Worm (Caenorhabditis elegans) whole organism, L3 larva: ENCODE results near the gene Y97E10B.1.

Experiments
- R02D3.7 ChIP-seq: fragments of 150-350 bp; optimal IDR thresholded peaks from 2 replicates; lab custom pipeline; 2014; ENCODE audit warnings: missing biosample characterization, missing genetic modification characterization
- ZK546.5 ChIP-seq: sonication (generic microtip); optimal IDR thresholded peaks from 2 replicates; lab custom pipeline; 2017; ENCODE audit warnings: missing biosample characterization, missing genetic modification characterization
- aly-2 ChIP-seq: fragments of 150-350 bp; optimal IDR thresholded peaks from 2 replicates; lab custom pipeline; 2014; ENCODE audit warnings: missing biosample characterization, missing genetic modification characterization
- ceh-28 ChIP-seq: fragments of 150-350 bp; optimal IDR thresholded peaks from 2 replicates; lab custom pipeline; 2014; ENCODE audit warnings: missing biosample characterization, missing genetic modification reagents, missing genetic modification characterization
- ceh-9 ChIP-seq: sonication (generic microtip); optimal IDR thresholded peaks from 2 replicates; lab custom pipeline; 2018; ENCODE audit warnings: missing biosample characterization, missing genetic modification characterization
- daf-12 ChIP-seq: fragments of 150-350 bp; optimal IDR thresholded peaks from 2 replicates; lab custom pipeline; 2014; ENCODE audit warnings: missing biosample characterization, missing genetic modification reagents, missing genetic modification characterization
- egl-5 ChIP-seq: fragments of 150-350 bp; optimal IDR thresholded peaks from 2 replicates; lab custom pipeline; 2017; ENCODE audit warnings: missing biosample characterization, missing genetic modification reagents, missing genetic modification characterization, inconsistent platforms
- elt-1 ChIP-seq: fragments of 150-350 bp; optimal IDR thresholded peaks from 2 replicates; lab custom pipeline; 2014; ENCODE audit warnings: missing biosample characterization, missing genetic modification characterization
- elt-2 ChIP-seq: sonication (generic microtip); optimal IDR thresholded peaks from 2 replicates; lab custom pipeline; 2016; ENCODE audit warnings: missing genetic modification reagents, mild to moderate bottlenecking, missing genetic modification characterization, missing compliant biosample characterization
- eor-1 ChIP-seq, 2 experiments: fragments of 150-350 bp; optimal IDR thresholded peaks; 2 replicates each; lab custom pipeline; 2014 to 2018; ENCODE audit warnings: missing biosample characterization in 2 of 2, missing genetic modification characterization in 2 of 2
- fkh-10 ChIP-seq: sonication (generic microtip); optimal IDR thresholded peaks from 2 replicates; lab custom pipeline; 2017; ENCODE audit warnings: missing biosample characterization, missing genetic modification reagents, missing genetic modification characterization
- fkh-2 ChIP-seq: fragments of 150-350 bp; optimal IDR thresholded peaks from 2 replicates; lab custom pipeline; 2014; ENCODE audit warnings: missing biosample characterization, missing genetic modification reagents, missing genetic modification characterization
- fos-1 ChIP-seq: fragments of 150-350 bp; optimal IDR thresholded peaks from 2 replicates; lab custom pipeline; 2014; ENCODE audit warnings: missing biosample characterization, missing genetic modification characterization
- hmg-11 ChIP-seq: sonication (generic microtip); optimal IDR thresholded peaks from 2 replicates; lab custom pipeline; 2016; ENCODE audit warnings: missing genetic modification characterization, missing compliant biosample characterization
- jun-1 ChIP-seq: fragments of 150-350 bp; optimal IDR thresholded peaks from 2 replicates; lab custom pipeline; 2014; ENCODE audit warnings: missing biosample characterization, missing genetic modification reagents, missing genetic modification characterization
- lin-15B ChIP-seq: fragments of 150-350 bp; optimal IDR thresholded peaks from 2 replicates; lab custom pipeline; 2014; ENCODE audit warnings: missing biosample characterization, missing genetic modification characterization
- lin-39 ChIP-seq: fragments of 150-350 bp; optimal IDR thresholded peaks from 2 replicates; lab custom pipeline; 2018; ENCODE audit warnings: missing biosample characterization, missing genetic modification reagents, missing genetic modification characterization
- lsy-12 ChIP-seq: sonication (generic microtip); optimal IDR thresholded peaks from 2 replicates; lab custom pipeline; 2016; ENCODE audit warnings: mild to moderate bottlenecking, missing genetic modification characterization, missing compliant biosample characterization
- mdl-1 ChIP-seq: fragments of 150-350 bp; optimal IDR thresholded peaks from 2 replicates; lab custom pipeline; 2014; ENCODE audit warnings: missing biosample characterization, missing genetic modification characterization
- mml-1 ChIP-seq: fragments of 150-350 bp; sonication (generic microtip); optimal IDR thresholded peaks from 3 replicates; lab custom pipeline; 2014; ENCODE audit warnings: missing biosample characterization, missing genetic modification characterization
- nfya-1 ChIP-seq: sonication (generic microtip); optimal IDR thresholded peaks from 2 replicates; lab custom pipeline; 2017; ENCODE audit warnings: missing genetic modification characterization, mild to moderate bottlenecking, missing compliant biosample characterization, antibody characterized with exemption, moderate library complexity; ENCODE audit not compliant: insufficient read depth
- nhr-23 ChIP-seq: fragments of 150-350 bp; optimal IDR thresholded peaks from 2 replicates; lab custom pipeline; 2014; ENCODE audit warnings: missing biosample characterization, missing genetic modification reagents, missing genetic modification characterization
- nhr-25 ChIP-seq: sonication (generic microtip); optimal IDR thresholded peaks from 2 replicates; lab custom pipeline; 2017; ENCODE audit warnings: missing biosample characterization, missing genetic modification characterization
- nhr-28 ChIP-seq: fragments of 150-350 bp; optimal IDR thresholded peaks from 2 replicates; lab custom pipeline; 2014; ENCODE audit warnings: missing biosample characterization, missing genetic modification characterization
- nhr-43 ChIP-seq: sonication (generic microtip); optimal IDR thresholded peaks from 2 replicates; lab custom pipeline; 2016; ENCODE audit warnings: mild to moderate bottlenecking, missing genetic modification characterization, missing compliant biosample characterization; ENCODE audit not compliant: poor library complexity, severe bottlenecking
- nhr-77 ChIP-seq: fragments of 150-350 bp; optimal IDR thresholded peaks from 2 replicates; lab custom pipeline; 2014; ENCODE audit warnings: missing biosample characterization, missing genetic modification characterization
- pqm-1 ChIP-seq: fragments of 150-350 bp; optimal IDR thresholded peaks from 2 replicates; lab custom pipeline; 2017; ENCODE audit warnings: missing biosample characterization, missing genetic modification characterization, inconsistent platforms
- skn-1 ChIP-seq: fragments of 150-350 bp; optimal IDR thresholded peaks from 2 replicates; lab custom pipeline; 2014; ENCODE audit warnings: missing biosample characterization, missing genetic modification characterization
- snpc-4 ChIP-seq: fragments of 150-350 bp; optimal IDR thresholded peaks from 2 replicates; lab custom pipeline; 2014; ENCODE audit warnings: missing biosample characterization, missing genetic modification characterization
- unc-39 ChIP-seq: sonication (generic microtip); optimal IDR thresholded peaks from 4 replicates; lab custom pipeline; 2017; ENCODE audit warnings: missing biosample characterization, missing genetic modification characterization
- unc-62 ChIP-seq: fragments of 150-350 bp; sonication (generic microtip); optimal IDR thresholded peaks from 4 replicates; lab custom pipeline; 2014; ENCODE audit warnings: missing biosample characterization, missing genetic modification reagents, missing genetic modification characterization
- zag-1 ChIP-seq: fragments of 150-350 bp; optimal IDR thresholded peaks from 2 replicates; lab custom pipeline; 2014; ENCODE audit warnings: missing biosample characterization, missing genetic modification characterization
- ztf-11 ChIP-seq: fragments of 150-350 bp; optimal IDR thresholded peaks from 2 replicates; lab custom pipeline; 2014; ENCODE audit warnings: missing biosample characterization, missing genetic modification characterization
- ztf-4 ChIP-seq: fragments of 150-350 bp; optimal IDR thresholded peaks from 2 replicates; lab custom pipeline; 2014; ENCODE audit warnings: missing biosample characterization, missing genetic modification characterization

The Y97E10B.1 gene

DNA sequence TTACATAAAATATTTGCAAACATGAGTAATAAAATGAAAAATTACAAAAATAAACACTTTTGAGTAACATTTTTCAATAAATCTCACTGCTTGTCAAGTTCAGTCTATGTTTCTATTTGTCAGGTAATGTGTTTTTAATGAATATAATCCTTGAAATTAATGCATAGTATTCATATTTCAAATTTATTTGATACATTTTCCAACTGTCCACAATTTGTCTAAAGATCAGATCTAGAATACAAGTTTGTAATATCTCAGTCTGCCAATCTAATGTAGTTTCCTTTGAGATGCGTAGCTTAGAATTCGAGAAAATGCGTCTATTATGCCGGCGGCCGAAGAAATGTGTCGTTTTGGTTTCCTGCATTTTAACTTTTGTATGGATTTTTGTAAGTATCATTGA is at the start of gene Y97E10B.1:
TSS of gene Y97E10B.1 (plus strand) at position 301 of the 400 bp plus-strand sequence.
- TF ChIP-seq lin-15B (tag; lab: Kevin White, UChicago) (no peak), unc-62 (GFP tag; lab: Kevin White, UChicago) (no peak), ceh-9 (tag; lab: Kevin White, UChicago) (no peak), ztf-4 (tag; lab: Kevin White, UChicago) (no peak), ceh-28 (no peak), daf-12 (no peak), nhr-28 (tag; lab: Kevin White, UChicago) (no peak), lsy-12 (tag; lab: Kevin White, UChicago) (no peak)

DNA sequence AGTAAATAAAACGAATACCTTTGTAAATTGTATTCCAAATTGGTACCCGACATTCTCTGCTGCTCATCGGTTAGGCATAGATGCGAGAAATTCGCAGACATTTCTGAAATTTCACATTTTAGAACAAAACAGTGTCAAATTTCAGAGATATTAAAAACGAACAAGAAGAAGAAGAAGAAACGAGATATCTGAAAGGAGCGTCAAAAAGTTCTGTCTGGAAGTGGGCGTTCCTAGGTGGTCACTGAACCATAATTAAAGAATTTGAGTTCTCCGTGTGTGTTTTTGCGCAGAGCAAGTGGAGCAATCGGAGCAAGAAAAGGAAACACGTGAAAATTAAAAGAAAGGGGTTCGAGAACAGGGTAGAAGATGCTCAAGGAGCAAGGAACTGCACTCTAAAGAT is 43.9 kb upstream of the Y97E10B.1 start, which contains the start of gene F40A3.7:
TSS of gene F40A3.7 (minus strand) at position 101 of the 400 bp plus-strand sequence.
- TF ChIP-seq elt-1, result no peak
- TF ChIP-seq mdl-1 (tag; lab: Kevin White, UChicago), result no peak
- no peak for TF ChIP-seq nhr-43 (tag; lab: Kevin White, UChicago)
- TF ChIP-seq hmg-11, result no peak
- no peak for TF ChIP-seq fos-1 (tag; lab: Kevin White, UChicago)
- TF ChIP-seq lin-15B (tag; lab: Kevin White, UChicago), result no peak
- TF ChIP-seq mml-1 (tag; lab: Kevin White, UChicago), result no peak
- TF ChIP-seq, all 47 proteins: peak for 0

DNA sequence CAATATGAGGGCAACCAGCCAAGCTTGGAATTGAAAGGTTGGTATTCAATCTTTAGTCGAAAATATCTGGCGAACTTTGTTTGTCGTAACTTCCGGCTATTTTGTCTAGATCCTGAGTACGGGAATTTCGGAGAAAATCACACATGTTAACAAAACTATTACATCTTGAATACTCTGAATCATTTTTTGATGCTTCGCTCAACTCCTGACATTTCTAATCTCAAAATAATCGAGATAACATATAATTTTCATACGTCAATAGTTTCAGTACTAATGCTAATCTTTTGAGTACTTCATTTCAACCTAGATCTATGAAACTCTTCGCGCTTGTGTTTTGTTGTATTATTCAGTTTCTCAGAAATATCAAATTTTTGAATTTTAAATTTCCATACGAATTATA is 42.4 kb upstream of the Y97E10B.1 start:
- TF ChIP-seq fkh-10 (GFP tag; lab: Kevin White, UChicago), result no peak
- TF ChIP-seq eor-1 (tag; optimal IDR thresholded peaks at IDR 0.05; lab: Kevin White, UChicago), result no peak
- no peak for TF ChIP-seq fos-1 (tag; lab: Kevin White, UChicago)
- TF ChIP-seq pqm-1 (tag; lab: Kevin White, UChicago), result no peak
- no peak for TF ChIP-seq egl-5 (tag; lab: Kevin White, UChicago)
- no peak for TF ChIP-seq zag-1 (tag; lab: Kevin White, UChicago)
- TF ChIP-seq ztf-11 (tag; lab: Kevin White, UChicago), result no peak

DNA sequence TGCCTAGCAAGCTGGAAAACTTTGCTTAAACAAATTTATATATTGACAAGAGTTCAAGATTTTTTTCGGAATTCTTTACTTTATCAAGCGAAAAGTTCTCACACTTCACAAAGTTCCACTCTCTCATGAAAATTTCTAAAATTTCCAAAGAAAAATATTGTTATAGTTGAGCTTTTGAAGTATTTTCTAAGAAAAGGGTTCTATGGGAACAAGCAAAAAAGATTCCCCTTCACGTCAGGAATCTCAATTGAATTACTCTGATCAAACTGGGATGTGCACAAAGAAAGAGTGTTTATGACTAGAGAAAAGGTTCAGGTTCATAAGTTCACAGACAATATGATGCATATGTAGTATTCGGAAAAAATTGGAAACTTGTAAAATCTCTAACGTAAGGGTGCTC is 39.3 kb upstream of the Y97E10B.1 start:
- TF ChIP-seq fkh-10 (GFP tag; lab: Kevin White, UChicago) (peak; percentile 19), skn-1 (no peak)

DNA sequence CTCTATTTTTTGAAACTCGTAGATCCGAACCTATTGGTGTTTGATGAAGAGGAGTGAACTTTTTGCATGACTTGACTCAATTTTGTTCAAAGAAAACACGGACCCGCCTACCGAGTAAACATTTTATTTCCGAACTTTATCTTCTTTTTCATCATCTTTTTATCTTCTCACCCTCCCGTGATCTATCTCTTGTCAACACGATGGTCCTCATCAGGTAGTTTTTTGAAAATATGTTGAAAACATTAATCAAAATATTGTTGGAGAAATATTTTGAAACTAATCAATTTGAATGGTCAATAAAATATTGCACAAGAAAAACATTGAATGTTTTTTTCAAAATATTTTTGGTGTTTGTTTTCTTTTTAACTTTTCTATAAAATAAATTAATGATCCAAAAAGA is 35.2 kb upstream of the Y97E10B.1 start:
- TF ChIP-seq fkh-10 (GFP tag; lab: Kevin White, UChicago), result peak; percentile 1
- TF ChIP-seq mml-1 (tag; lab: Kevin White, UChicago), result no peak

DNA sequence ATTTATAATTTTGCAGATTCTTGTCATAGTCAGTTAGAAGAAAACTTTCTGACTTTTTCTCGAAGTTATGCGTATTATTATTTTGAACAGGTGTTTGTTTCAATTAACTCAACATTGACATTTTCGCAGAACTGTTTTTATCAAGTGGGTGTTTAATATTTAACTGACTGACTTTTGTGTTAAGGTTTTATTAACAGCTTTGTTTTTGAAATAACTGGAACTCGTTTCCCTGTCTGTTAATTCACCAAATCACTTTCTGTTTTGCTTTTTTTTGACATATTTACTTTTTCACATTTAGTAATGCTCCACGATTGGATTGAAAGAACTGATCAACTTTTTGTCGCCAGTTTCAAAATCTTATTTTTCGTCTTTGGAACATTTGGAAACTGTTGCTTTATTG is 18.2 kb upstream of the Y97E10B.1 start, which contains the start of gene srsx-7:
TSS of gene srsx-7 (plus strand) at position 301 of the 400 bp plus-strand sequence.
- TF ChIP-seq nhr-25 (tag; lab: Kevin White, UChicago) (no peak), R02D3.7 (no peak), fkh-2 (no peak), mdl-1 (tag; lab: Kevin White, UChicago) (no peak), lin-39 (tag; lab: Kevin White, UChicago) (no peak), unc-39 (tag; lab: Kevin White, UChicago) (no peak), ceh-9 (tag; lab: Kevin White, UChicago) (no peak), jun-1 (tag; lab: Kevin White, UChicago) (no peak), nhr-77 (tag; lab: Kevin White, UChicago) (no peak), pqm-1 (tag; lab: Kevin White, UChicago) (no peak), ceh-28 (no peak), egl-5 (tag; lab: Kevin White, UChicago) (no peak), snpc-4 (tag; lab: Kevin White, UChicago) (no peak)
- TF ChIP-seq, all 47 proteins: peak for 0

DNA sequence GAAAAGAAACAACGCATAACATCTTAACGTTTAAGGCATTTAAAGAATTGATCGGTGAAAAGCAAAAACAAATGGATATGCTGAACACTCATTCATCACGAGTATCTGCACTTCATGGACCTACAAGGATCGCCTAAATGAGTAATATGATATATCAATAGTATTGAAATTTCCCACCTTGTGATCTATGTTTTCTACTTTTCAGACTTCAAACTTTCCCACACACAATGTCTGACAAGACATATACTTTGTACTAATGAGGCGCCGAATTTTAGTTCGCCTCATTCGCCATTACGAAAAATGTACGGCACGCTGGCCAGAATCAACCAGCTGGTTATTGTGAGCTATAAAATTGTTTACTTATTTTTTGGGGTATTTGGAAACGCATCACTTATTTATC is 16.9 kb upstream of the Y97E10B.1 start, which contains the start of gene srsx-6:
TSS of gene srsx-6 (plus strand) at position 301 of the 400 bp plus-strand sequence.
- TF ChIP-seq elt-2 (tag; lab: Kevin White, UChicago) (no peak), nhr-28 (tag; lab: Kevin White, UChicago) (no peak), mdl-1 (tag; lab: Kevin White, UChicago) (no peak), fkh-10 (GFP tag; lab: Kevin White, UChicago) (no peak), nfya-1 (tag; lab: Kevin White, UChicago) (no peak), aly-2 (no peak), eor-1 (tag; optimal IDR thresholded peaks at IDR 0.05; lab: Kevin White, UChicago) (no peak), unc-39 (tag; lab: Kevin White, UChicago) (no peak), pqm-1 (tag; lab: Kevin White, UChicago) (no peak), lsy-12 (tag; lab: Kevin White, UChicago) (no peak), ZK546.5 (tag; lab: Kevin White, UChicago) (no peak), nhr-23 (tag; lab: Kevin White, UChicago) (no peak), lin-15B (tag; lab: Kevin White, UChicago) (no peak)
- TF ChIP-seq, all 47 proteins: peak for 0
